Worm (Caenorhabditis elegans): Measurements from ENCODE around the gene ZK546.19.

ZK546.19 gene

DNA sequence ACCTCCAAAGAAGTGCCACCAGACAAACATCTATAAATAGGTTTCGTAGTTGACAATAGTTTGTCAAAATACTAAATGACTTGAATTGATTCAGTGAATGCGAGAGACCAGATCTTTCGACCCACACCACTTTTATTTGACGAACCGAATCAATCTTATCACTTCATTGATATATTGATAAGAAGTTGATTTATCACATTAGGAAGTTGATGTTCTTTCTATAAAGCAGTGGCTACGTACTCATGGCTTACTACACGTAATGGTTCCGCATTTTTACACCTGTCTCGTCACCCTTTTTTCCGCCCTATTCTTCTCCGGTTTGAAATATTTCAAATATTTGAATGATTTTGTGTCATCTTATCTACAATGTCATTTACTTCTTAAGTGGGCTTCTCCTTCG is 20.9 kb upstream of the ZK546.19 start:
- TF ChIP-seq sma-3 (GFP tag; optimal IDR thresholded peaks at IDR 0.05) (peak; percentile 18), nhr-129 (tag; optimal IDR thresholded peaks at IDR 0.05) (no peak), fos-1 (tag; optimal IDR thresholded peaks at IDR 0.05) (peak; percentile 62)

DNA sequence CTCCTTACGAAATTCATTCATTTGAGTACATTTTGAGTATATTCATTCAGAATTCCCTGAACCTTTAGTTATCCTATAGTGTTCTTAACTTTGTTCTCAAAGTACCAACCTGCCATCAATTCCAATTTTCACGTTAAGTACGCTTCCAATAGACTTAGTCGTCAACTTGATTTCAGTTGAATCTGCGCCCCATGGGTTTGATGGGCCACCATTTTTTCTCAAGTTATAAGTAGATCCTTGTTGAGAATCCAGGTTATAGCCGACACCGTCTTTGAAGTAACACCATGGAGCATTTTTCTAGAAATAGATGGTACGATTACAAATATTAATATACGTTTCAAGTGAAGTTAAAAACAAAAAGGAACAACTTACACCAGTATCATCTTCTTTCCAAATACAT is 16.8 kb upstream of the ZK546.19 start:
- no peak for TF ChIP-seq nhr-10 (tag; optimal IDR thresholded peaks at IDR 0.05)
- TF ChIP-seq skn-1 (tag; optimal IDR thresholded peaks at IDR 0.05) = no peak

DNA sequence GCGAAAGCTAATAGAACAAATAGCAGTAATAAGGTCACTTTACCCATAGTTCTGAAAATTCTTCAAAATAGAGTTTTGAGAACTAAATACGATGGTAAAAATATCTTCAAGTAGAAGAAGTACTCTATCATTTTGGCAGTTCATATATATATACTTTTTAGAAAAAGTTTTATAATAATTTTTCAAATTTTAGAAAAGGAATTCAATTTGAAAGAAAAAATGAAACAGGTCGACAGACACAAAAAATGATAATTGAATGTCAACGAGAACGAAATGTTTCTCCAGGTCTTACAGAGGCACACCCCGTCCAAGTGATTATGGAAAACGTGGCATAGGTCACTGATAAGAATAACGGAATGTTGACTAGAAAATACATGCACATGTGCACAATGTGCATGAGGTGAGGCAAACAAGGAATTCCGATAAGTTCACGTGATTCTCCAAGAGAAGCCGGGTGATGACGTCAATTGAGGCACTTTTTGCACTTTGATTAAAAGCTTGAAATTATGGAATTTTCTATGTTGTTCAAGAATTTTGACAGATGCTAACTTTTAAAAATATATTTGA is 16.2 kb upstream of the ZK546.19 start, which contains the start of gene aagr-2:
Gene aagr-2, minus strand, starts transcription at position 51 of the 567 bp plus-strand sequence.
- TF ChIP-seq ceh-16 (tag; optimal IDR thresholded peaks at IDR 0.05) = no peak
- TF ChIP-seq mab-5 (tag; optimal IDR thresholded peaks at IDR 0.05) = no peak
- no peak for TF ChIP-seq Y55F3AM.14 (GFP tag; optimal IDR thresholded peaks at IDR 0.05)
- no peak for TF ChIP-seq snpc-4 (tag; optimal IDR thresholded peaks at IDR 0.05)
- no peak for TF ChIP-seq zag-1 (tag; optimal IDR thresholded peaks at IDR 0.05)
- TF ChIP-seq lin-11 (tag; optimal IDR thresholded peaks at IDR 0.05) = no peak
- peak; percentile 9 for TF ChIP-seq gmeb-1 (tag; optimal IDR thresholded peaks at IDR 0.05)
- TF ChIP-seq ztf-1 (GFP tag; conservative IDR thresholded peaks at IDR 0.05) = no peak
- no peak for TF ChIP-seq nhr-23 (tag; optimal IDR thresholded peaks at IDR 0.05)
- no peak for TF ChIP-seq dmd-4 (tag; optimal IDR thresholded peaks at IDR 0.05)
- TF ChIP-seq elt-3 (tag; optimal IDR thresholded peaks at IDR 0.05) = no peak
- no peak for TF ChIP-seq unc-55 (GFP tag; optimal IDR thresholded peaks at IDR 0.05)
- no peak for TF ChIP-seq lsy-2 (tag; optimal IDR thresholded peaks at IDR 0.05)
- TF ChIP-seq fos-1 (tag; optimal IDR thresholded peaks at IDR 0.05) = peak; percentile 93
- peak; percentile 95 for TF ChIP-seq crh-2 (tag; optimal IDR thresholded peaks at IDR 0.05)
- TF ChIP-seq nhr-237 (tag; optimal IDR thresholded peaks at IDR 0.05) = no peak
- TF ChIP-seq elt-1 (tag; optimal IDR thresholded peaks at IDR 0.05) = no peak
- TF ChIP-seq mdl-1 (tag; optimal IDR thresholded peaks at IDR 0.05) = peak in 1 of 2 experiments; percentile 47
- no peak for TF ChIP-seq unc-39 (tag; optimal IDR thresholded peaks at IDR 0.05)
- TF ChIP-seq unc-62 (GFP tag; optimal IDR thresholded peaks at IDR 0.05) = no peak
- no peak for TF ChIP-seq skn-1 (tag; optimal IDR thresholded peaks at IDR 0.05)
- TF ChIP-seq ztf-11 (tag; optimal IDR thresholded peaks at IDR 0.05) = no peak
- TF ChIP-seq blmp-1 (tag; optimal IDR thresholded peaks at IDR 0.05; ENCODE audit: insufficient read depth) = no peak
- no peak for TF ChIP-seq R02D3.7 (tag; optimal IDR thresholded peaks at IDR 0.05)
- no peak for TF ChIP-seq egl-27 (tag; optimal IDR thresholded peaks at IDR 0.05)
- TF ChIP-seq nhr-11 (tag; optimal IDR thresholded peaks at IDR 0.05) = no peak
- TF ChIP-seq sma-9 (GFP tag; optimal IDR thresholded peaks at IDR 0.05) = peak; percentile 93
- no peak for TF ChIP-seq sma-9 (tag; optimal IDR thresholded peaks at IDR 0.05)
- TF ChIP-seq alr-1 (tag; optimal IDR thresholded peaks at IDR 0.05) = no peak
- no peak for TF ChIP-seq nhr-21 (tag; optimal IDR thresholded peaks at IDR 0.05)
- TF ChIP-seq ZK546.5 (tag; optimal IDR thresholded peaks at IDR 0.05) = no peak
- TF ChIP-seq sma-3 (GFP tag; optimal IDR thresholded peaks at IDR 0.05) = peak; percentile 10
- TF ChIP-seq aly-2 (tag; optimal IDR thresholded peaks at IDR 0.05) = no peak
- TF ChIP-seq ceh-82 (tag; optimal IDR thresholded peaks at IDR 0.05) = no peak
- TF ChIP-seq sem-4 (tag; optimal IDR thresholded peaks at IDR 0.05) = no peak
- no peak for TF ChIP-seq C34F6.9 (tag; optimal IDR thresholded peaks at IDR 0.05)
- TF ChIP-seq nhr-77 (tag; optimal IDR thresholded peaks at IDR 0.05) = no peak
- peak; percentile 62 for TF ChIP-seq F13H6.1 (tag; optimal IDR thresholded peaks at IDR 0.05)
- TF ChIP-seq ztf-4 (tag; optimal IDR thresholded peaks at IDR 0.05) = no peak
- no peak for TF ChIP-seq nhr-25 (tag; optimal IDR thresholded peaks at IDR 0.05)
- TF ChIP-seq peb-1 (tag; optimal IDR thresholded peaks at IDR 0.05) = no peak
- no peak for TF ChIP-seq nhr-12 (tag; optimal IDR thresholded peaks at IDR 0.05)
- TF ChIP-seq lin-39 (tag; optimal IDR thresholded peaks at IDR 0.05) = no peak
- no peak for TF ChIP-seq nhr-129 (tag; optimal IDR thresholded peaks at IDR 0.05)
- no peak for TF ChIP-seq mbf-1 (tag; optimal IDR thresholded peaks at IDR 0.05)
- no peak for TF ChIP-seq nhr-10 (tag; optimal IDR thresholded peaks at IDR 0.05)
- TF ChIP-seq nhr-6 (tag; optimal IDR thresholded peaks at IDR 0.05) = no peak
- TF ChIP-seq lin-13 (GFP tag; optimal IDR thresholded peaks at IDR 0.05) = no peak
- TF ChIP-seq ama-1 (optimal IDR thresholded peaks at IDR 0.05) = no peak

Measured in whole organism, L2 larva.